Worm (Caenorhabditis elegans) whole organism, L4/young adult: Measurements from ENCODE around the gene T19C3.7.
A peak's percentile ranks its signal among the peaks of the same experiment; 100 is the strongest.

Source experiments
- W03F9.2 ChIP-seq: fragments of 150-350 bp; optimal IDR thresholded peaks from 2 replicates; lab custom pipeline; 2014; ENCODE audit warnings: missing biosample characterization, missing genetic modification characterization
- dao-5 ChIP-seq: sonication (generic microtip); optimal IDR thresholded peaks from 2 replicates; lab custom pipeline; 2016; ENCODE audit warnings: missing genotype, missing genetic modification characterization, moderate library complexity, missing compliant biosample characterization
- him-1 ChIP-seq: sonication (generic microtip); optimal IDR thresholded peaks from 2 replicates; lab custom pipeline; 2016; ENCODE audit warnings: missing genotype, missing genetic modification reagents, missing genetic modification characterization, missing compliant biosample characterization

The T19C3.7 gene

DNA sequence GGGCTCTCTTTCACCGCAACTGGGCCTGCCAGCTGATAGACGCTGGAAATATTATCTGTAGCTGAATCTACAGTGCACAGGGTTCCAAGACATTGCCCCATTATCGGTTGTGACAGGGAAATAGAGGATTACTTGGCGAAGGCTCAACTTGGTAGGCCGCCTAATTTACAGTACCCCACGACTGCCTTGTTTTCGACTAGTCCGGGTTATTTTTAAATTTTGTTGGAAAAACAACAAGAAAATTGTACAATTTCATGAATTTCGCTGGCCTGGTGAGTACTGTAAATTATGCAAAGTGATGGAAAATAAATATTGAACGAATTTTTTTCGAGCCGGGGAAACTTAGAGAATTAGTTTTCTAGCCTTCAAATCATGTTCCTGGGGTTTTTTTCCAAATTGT, at the start of gene T19C3.7:
TSS of gene T19C3.7 (minus strand) at position 101 of the 400 bp plus-strand sequence.
- TF ChIP-seq dao-5 (tag; lab: Kevin White, UChicago): no peak

DNA sequence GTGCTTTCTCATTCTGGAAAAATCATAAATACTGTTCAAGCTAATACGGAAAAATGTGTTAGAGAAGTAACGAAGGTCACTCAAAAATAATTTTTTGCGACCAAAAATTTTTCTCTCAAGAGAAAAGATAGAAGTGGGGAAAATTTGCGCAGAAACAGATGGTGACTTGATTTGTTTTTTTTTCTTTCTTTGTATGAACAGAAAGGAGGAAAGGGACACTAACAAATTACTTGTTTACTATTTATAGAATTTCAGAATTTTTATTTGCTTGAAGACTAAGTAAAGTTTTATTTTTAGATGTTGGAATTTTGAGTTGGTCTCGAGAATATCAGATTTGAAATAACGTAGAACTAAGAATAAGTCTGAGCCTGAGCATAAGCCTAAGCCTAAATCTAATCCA, 47.4 kb upstream of the T19C3.7 start, which contains the start of gene W02B3.4:
TSS of gene W02B3.4 (minus strand) at position 101 of the 400 bp plus-strand sequence.
- no peak for TF ChIP-seq W03F9.2 (tag; lab: Kevin White, UChicago)
- no peak for TF ChIP-seq dao-5 (tag; lab: Kevin White, UChicago)
- TF ChIP-seq him-1 (tag; lab: Kevin White, UChicago): no peak

DNA sequence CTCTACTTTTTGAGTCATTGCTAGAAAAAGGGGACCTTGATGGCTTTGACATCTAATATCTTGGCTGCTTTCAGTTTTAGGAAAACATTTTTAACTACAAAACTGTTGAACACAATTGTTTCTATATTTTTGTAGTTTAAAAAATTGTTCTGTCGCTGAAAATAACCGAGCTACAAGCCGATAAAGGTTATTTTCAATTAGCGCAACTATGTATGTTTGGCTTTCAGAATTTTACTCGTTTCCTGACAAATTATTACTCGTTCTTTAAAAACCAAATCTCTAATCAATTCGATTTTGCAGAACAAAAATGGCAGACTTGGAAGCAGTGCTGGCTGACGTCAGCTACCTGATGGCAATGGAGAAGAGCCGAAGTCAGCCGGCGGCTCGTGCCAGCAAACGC, 39.9 kb upstream of the T19C3.7 start, which contains the start of gene grk-2:
TSS of gene grk-2 (plus strand) at position 301 of the 400 bp plus-strand sequence.
- TF ChIP-seq him-1 (tag; lab: Kevin White, UChicago) (no peak), dao-5 (tag; lab: Kevin White, UChicago) (no peak), W03F9.2 (tag; lab: Kevin White, UChicago) (no peak)

DNA sequence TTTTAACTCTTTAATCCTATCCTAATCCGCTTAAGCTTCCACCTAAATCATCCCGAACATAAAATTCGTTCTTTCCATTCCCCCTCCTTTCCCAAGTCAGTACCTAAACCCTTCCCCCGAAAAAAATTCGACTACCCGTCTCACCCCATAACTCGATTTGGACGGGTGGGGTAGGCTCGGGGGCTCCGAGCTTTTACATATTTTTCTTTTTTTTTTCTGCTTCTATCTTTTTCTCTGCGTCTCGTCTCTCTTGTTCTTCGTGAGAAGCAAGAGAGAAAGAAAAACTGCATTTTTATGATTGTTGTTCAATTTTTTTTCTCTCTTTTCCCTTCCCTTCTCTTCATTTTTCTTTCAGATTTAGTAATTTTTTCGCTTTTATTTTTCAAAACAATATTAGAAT, 39.4 kb upstream of the T19C3.7 start:
- TF ChIP-seq him-1 (tag; lab: Kevin White, UChicago) (no peak), W03F9.2 (tag; lab: Kevin White, UChicago) (no peak), dao-5 (tag; lab: Kevin White, UChicago) (no peak)

DNA sequence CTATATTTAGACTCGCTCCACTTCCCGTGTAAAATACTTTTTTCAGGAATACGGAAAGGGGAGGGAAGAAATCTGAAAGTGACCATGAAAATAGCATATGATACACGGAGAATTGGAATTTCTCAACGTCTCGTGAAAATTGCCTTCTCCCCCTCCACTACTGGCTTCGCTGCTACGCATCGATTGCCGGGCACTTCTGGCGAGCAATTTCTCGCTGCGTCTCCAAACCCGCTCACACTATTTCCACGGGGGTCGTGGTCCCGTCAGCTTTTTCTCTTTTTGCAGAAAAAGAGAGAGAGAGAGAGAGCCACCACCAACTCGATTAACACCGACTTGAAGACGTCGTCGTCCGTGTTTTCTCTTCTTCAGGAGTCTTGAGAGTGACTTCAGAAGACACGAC, 35.0 kb upstream of the T19C3.7 start:
- TF ChIP-seq dao-5 (tag; lab: Kevin White, UChicago) (no peak), him-1 (tag; lab: Kevin White, UChicago) (peak; percentile 2), W03F9.2 (tag; lab: Kevin White, UChicago) (no peak)

DNA sequence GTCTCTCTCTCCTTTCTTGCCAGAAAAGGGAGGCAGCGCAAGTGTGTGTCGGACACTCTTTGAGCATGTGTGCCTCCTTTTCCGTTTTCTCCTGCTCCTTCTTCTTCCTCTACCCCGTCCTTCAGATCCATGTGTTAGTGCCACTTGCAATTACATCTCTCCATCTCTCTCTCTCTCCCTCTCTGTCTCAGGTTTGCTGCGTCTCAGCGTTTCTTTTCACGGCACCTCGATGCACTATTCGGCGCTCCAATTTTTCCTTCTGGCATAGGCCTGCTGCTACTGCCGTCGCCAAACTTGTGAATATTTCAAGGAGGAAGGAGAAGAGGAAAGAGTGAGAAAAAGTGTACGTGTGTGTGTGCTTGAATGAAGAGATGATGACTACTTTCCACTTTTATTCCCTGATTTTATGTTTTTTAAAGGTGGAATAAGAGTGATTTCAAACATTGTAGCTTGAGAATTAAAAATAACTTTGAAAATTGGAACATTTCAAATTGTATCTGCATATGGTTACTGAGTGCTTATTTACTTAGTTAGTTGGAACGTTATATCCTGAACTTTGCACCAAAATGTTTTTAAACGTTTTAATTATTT, 32.4 kb upstream of the T19C3.7 start, which contains the start of gene W02B3.3:
TSS of gene W02B3.3 (minus strand) at position 131 of the 591 bp plus-strand sequence.
- TF ChIP-seq dao-5 (tag; lab: Kevin White, UChicago) (no peak), W03F9.2 (tag; lab: Kevin White, UChicago) (no peak), him-1 (tag; lab: Kevin White, UChicago) (peak; percentile 97)

DNA sequence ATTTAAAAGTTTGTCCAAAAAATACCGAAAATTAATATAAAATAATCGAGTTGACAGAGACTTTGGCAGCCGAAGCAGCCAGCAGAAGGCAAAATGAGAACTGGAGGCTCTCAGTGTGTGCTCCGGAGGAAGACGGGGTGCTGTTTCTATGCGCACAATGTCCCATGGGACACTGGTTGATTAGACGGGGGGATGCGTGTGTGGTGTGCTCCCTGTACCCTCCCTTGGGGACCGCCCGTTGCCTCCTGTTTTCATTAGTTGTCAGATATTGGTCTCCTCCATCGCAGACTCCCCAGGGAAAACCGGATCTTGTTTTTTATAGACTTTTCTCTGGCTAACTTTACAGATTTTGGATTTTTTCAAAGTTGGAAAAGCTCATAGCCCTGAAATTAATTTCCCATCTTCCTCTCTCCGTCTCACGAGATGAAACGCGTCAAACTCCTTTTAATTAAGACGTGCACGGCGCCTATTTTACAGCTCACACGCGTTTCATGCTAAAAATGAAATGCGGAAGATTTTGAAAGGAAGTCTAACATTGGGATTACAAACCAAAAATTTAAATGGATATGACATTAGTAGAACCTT, 29.3 kb upstream of the T19C3.7 start, which contains the start of gene C09F5.3:
TSS of gene C09F5.3 (minus strand) at position 94 of the 585 bp plus-strand sequence.
- TF ChIP-seq W03F9.2 (tag; lab: Kevin White, UChicago) (no peak), dao-5 (tag; lab: Kevin White, UChicago) (no peak), him-1 (tag; lab: Kevin White, UChicago) (no peak)

DNA sequence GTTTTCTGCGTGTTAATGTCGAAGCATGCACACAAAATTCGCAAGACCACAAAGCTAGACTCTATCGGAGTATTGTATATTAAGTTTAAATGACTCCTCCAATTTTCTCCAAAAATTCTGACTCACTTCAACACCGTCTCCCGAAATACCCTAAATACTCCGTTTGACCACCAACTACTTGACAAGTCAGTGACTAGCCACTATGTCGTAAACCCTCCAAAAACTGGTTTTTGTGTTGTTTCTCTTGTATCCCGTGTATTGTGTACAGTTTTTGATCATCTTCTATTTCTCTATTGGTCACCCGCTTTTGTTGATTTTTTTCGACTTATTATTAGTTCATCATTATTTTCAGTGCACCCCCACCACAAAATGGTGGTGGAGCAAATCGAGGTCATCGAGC, 22.4 kb upstream of the T19C3.7 start, which contains the start of gene C09F5.1:
TSS of gene C09F5.1 (plus strand) at position 353 of the 400 bp plus-strand sequence.
- TF ChIP-seq W03F9.2 (tag; lab: Kevin White, UChicago): no peak
- TF ChIP-seq him-1 (tag; lab: Kevin White, UChicago): no peak

DNA sequence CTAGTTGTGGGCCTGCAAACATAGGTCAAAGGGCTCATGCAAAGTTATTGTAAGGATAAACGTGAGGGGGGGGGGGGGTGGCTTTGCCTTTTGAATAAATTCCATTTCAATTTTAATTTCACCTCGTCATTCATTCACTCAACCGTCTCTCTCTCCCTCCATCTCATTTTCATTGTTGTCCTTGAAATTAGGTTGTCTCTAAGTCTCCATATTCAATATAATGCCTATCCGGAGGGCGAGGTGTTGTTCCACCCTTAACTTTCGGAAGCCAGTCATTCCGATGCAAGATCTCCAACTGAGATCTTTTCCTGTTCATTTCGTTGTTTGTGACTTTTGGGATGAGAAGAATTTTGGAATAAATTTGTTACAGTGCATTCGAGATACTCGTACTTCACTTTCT, 21.3 kb upstream of the T19C3.7 start:
- no peak for TF ChIP-seq him-1 (tag; lab: Kevin White, UChicago)
- TF ChIP-seq W03F9.2 (tag; lab: Kevin White, UChicago): no peak
- no peak for TF ChIP-seq dao-5 (tag; lab: Kevin White, UChicago)

DNA sequence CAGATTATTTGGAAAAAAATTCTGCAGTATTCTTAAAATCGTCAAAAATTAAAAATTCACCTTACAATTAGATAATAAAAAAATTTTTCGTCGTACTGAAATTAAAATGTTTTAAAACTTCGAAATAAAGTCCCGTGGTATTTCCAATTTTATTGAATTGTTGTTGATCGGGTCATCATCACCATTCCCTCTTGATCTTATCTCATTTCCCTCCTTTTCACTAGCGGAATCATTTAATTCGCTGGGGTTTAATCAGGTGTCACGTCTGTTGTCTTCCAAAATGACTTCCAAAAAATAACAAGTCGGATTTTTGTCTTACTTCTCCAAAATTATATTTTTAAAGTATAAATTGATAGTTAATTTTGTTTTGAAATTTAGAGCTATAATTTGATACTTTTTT, 20.7 kb upstream of the T19C3.7 start:
- TF ChIP-seq him-1 (tag; lab: Kevin White, UChicago) (no peak), W03F9.2 (tag; lab: Kevin White, UChicago) (no peak), dao-5 (tag; lab: Kevin White, UChicago) (no peak)

DNA sequence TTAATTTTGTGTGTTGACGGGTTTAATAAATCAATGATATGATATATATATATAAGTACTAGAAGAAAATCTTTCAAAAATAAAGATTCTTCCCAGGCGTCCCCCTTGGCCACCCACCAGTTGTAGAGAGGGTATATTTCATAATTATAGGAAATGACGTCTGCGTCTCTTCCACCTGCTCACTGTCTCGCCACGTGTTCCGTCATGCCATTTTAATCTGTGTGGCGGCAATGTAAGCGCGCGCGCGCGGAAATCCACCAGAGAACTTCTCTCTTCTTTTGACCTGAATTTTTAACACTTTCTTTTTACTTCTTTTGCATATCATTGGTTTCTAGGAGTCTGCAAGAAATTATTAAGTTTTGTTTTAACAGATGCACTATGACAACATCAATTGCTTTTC, 18.4 kb upstream of the T19C3.7 start:
- TF ChIP-seq him-1 (tag; lab: Kevin White, UChicago) (no peak), W03F9.2 (tag; lab: Kevin White, UChicago) (no peak), dao-5 (tag; lab: Kevin White, UChicago) (no peak)

DNA sequence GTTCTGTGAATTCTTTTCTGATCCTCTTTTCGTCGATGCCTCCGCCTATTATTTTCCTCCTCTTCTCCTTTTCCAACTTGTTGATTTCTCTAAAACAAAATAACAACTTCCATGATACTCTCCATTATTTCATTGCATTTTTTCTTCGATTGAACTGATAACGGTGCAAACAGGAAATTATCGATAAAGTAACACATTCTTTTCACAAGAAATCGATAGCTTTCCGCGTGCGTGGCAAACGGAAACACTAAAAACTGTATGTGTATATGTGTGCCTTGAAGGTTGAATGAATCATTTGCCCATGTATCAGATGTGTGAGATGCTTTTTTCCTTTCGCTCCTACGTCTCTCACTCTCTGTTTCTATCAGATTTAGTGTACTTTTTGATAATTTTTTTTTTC, 15.6 kb upstream of the T19C3.7 start:
- TF ChIP-seq dao-5 (tag; lab: Kevin White, UChicago) (no peak), him-1 (tag; lab: Kevin White, UChicago) (no peak), W03F9.2 (tag; lab: Kevin White, UChicago) (no peak)

DNA sequence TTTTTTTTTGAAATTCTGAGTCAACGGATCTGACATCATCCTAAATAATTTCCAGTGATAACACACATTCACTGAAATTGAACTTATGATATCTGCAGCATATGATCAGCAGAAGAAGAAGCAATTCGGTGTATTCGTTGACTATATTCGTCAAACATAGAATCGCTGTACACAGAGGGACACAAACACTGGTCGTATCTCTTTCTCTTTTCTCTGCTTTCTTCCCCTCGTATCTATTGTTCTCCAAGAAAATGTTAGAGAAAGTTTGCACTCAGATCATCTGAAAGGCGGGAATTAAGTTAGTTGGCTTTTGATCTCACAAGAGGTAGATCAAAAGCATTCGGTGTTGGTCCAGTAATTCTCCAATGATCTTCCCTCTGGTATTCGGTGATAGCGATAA, 14.6 kb upstream of the T19C3.7 start:
- TF ChIP-seq dao-5 (tag; lab: Kevin White, UChicago) (no peak), him-1 (tag; lab: Kevin White, UChicago) (no peak), W03F9.2 (tag; lab: Kevin White, UChicago) (no peak)

DNA sequence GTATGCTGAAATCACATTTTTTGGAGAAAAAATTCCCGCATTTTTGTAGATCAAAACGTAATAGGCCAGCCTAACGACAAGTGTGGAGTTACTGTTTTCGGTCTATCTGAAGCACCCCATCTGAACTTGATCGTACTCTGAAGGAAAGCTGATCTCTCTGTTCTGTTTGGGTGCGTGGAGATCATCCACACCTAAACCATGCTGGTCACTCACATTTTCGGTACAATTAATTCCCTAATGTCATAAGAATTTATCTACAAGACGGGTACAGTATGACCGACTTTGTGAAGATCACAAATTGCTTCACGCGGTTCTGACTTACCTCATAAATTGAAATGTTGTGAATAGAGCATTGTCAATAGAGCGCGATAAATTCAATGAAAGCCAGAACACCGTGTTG, 14.0 kb upstream of the T19C3.7 start:
- no peak for TF ChIP-seq dao-5 (tag; lab: Kevin White, UChicago)
- no peak for TF ChIP-seq him-1 (tag; lab: Kevin White, UChicago)
- no peak for TF ChIP-seq W03F9.2 (tag; lab: Kevin White, UChicago)
